Fruit fly (Drosophila melanogaster) whole organism, prepupa: ENCODE data around the gene Pgant5.
A peak's percentile ranks its signal among the peaks of the same experiment; 100 is the strongest.

Source experiments
- CG9139 ChIP-seq: fragments of 200-800 bp; sonication (Bioruptor generic); optimal IDR thresholded peaks from 3 replicates; lab custom pipeline; 2017; ENCODE audit warnings: missing biosample characterization, mild to moderate bottlenecking, missing genetic modification characterization
- svp ChIP-seq: fragments of 200-800 bp; sonication (Bioruptor generic); peaks from one replicate; lab custom pipeline; 2016; ENCODE audit warnings: missing biosample characterization, missing genetic modification characterization

Gene Pgant5

DNA sequence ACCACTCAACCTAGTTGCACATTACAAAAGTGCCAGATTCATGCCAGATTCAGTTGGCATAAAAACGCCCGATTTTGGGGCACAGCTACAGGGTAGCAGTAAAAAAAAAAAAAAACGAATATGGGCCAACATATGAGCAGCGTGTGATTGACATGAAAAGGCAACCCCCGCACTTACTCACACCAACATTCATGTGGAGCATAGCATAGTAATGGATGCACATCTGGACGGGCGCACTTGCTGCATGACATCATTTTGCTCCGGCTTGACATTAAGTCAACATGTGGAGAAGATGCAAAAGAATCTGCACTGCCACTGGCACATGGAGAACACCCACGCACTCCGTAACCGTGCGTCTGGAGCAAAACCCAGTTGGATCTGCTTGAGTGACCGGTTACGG, 70.8 kb downstream of the Pgant5 start:
- TF ChIP-seq svp (GFP tag; lab: Kevin White, UChicago) (peak; percentile 22), CG9139 (GFP tag; lab: Kevin White, UChicago) (no peak)
